Fruit fly (Drosophila melanogaster) whole organism, prepupa: ENCODE results near the gene bnl.

Experiments used
- Blimp-1 ChIP-seq: fragments of 200-800 bp; sonication (Bioruptor generic); optimal IDR thresholded peaks from 3 replicates; lab custom pipeline; 2017; ENCODE audit warnings: missing biosample characterization, missing genetic modification characterization, mild to moderate bottlenecking, moderate library complexity, missing genetic modification reagents
- CG16779 ChIP-seq: fragments of 200-800 bp; sonication (Bioruptor generic); optimal IDR thresholded peaks from 3 replicates; lab custom pipeline; 2017; ENCODE audit warnings: missing biosample characterization, mild to moderate bottlenecking, missing genetic modification characterization
- CG32006 ChIP-seq: fragments of 200-800 bp; sonication (Bioruptor generic); optimal IDR thresholded peaks from 3 replicates; lab custom pipeline; 2017; ENCODE audit warnings: missing biosample characterization, mild to moderate bottlenecking, missing genetic modification characterization
- CG6792 ChIP-seq: fragments of 200-800 bp; sonication (Bioruptor generic); optimal IDR thresholded peaks from 3 replicates; lab custom pipeline; 2016; ENCODE audit warnings: missing biosample characterization, missing genetic modification characterization
- CG8119 ChIP-seq: fragments of 200-800 bp; sonication (Bioruptor generic); IDR thresholded peaks from 3 replicates; pipeline ENCODE4 v1.3.6; 2022; ENCODE audit warnings: missing biosample characterization, missing genetic modification characterization
- Hr39 ChIP-seq: fragments of 200-800 bp; sonication (Bioruptor generic); optimal IDR thresholded peaks from 2 replicates; lab custom pipeline; 2016; ENCODE audit warnings: missing biosample characterization, missing genetic modification characterization
- Met ChIP-seq: fragments of 200-800 bp; sonication (Bioruptor generic); optimal IDR thresholded peaks from 3 replicates; lab custom pipeline; 2016; ENCODE audit warnings: missing biosample characterization, missing genetic modification characterization
- eg ChIP-seq: fragments of 200-800 bp; sonication (Bioruptor generic); IDR thresholded peaks from 3 replicates; pipeline ENCODE4 v1.3.6; 2022; ENCODE audit warnings: missing biosample characterization, missing genetic modification characterization
- esn ChIP-seq: fragments of 200-800 bp; sonication (Bioruptor generic); optimal IDR thresholded peaks from 2 replicates; lab custom pipeline; 2016; ENCODE audit warnings: missing biosample characterization, mild to moderate bottlenecking, missing genetic modification characterization, moderate library complexity
- fd85E ChIP-seq: fragments of 200-800 bp; sonication (Bioruptor generic); optimal IDR thresholded peaks from 3 replicates; lab custom pipeline; 2016; ENCODE audit warnings: missing biosample characterization, missing genetic modification characterization

DNA sequence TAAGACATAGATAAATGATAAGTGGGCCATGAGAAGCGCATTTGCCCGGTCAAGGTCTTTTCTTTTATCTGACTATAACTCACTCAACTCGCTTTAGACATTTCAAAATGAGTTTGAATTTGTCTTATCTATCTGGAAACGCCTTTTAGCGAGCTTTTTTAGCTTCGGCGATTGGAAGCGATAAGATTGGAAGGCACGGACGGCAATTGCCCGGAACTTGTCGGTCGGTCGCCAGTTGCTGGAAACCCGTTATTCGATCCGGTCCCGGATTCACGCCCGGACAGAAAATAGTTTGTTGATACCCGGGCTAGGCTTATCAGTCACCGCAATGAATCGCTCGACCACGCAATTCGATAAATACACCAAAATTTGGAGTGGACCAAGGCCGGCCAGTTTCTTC, 53.3 kb downstream of the bnl start, which contains the start of gene Acsx4:
- TF ChIP-seq fd85E (GFP tag; lab: Kevin White, UChicago) (no peak), CG8119 (GFP tag; lab: Robert Waterston, UW) (no peak), CG32006 (GFP tag; lab: Kevin White, UChicago) (no peak), CG16779 (tag; lab: Kevin White, UChicago) (no peak), eg (GFP tag; lab: Robert Waterston, UW) (no peak), Hr39 (GFP tag; lab: Kevin White, UChicago) (no peak), CG6792 (GFP tag; lab: Kevin White, UChicago) (no peak), Met (no peak), Blimp-1 (GFP tag; lab: Kevin White, UChicago) (no peak), esn (GFP tag; lab: Kevin White, UChicago) (no peak)
